Worm (Caenorhabditis elegans) whole organism, midembryonic: ENCODE measurements around the gene Y59E1A.4.

Source experiments
- T22C8.4 ChIP-seq: fragments of 200-800 bp; sonication (Bioruptor generic); IDR thresholded peaks from 2 replicates; pipeline ENCODE4 v1.3.6; 2022; ENCODE audit warnings: missing genetic modification characterization, missing compliant biosample characterization
- med-1 ChIP-seq: sonication (generic microtip); optimal IDR thresholded peaks from 2 replicates; lab custom pipeline; 2017; ENCODE audit warnings: missing genetic modification characterization, mild to moderate bottlenecking, missing compliant biosample characterization, antibody characterized with exemption, missing genetic modification reagents; ENCODE audit not compliant: insufficient read depth
- ref-1 ChIP-seq: fragments of 200-800 bp; sonication (Bioruptor generic); conservative IDR thresholded peaks from 2 replicates; pipeline ENCODE4 v1.3.6; 2022; ENCODE audit warnings: missing genetic modification reagents, missing genetic modification characterization, missing compliant biosample characterization
- ztf-23 ChIP-seq: fragments of 200-800 bp; sonication (Bioruptor generic); IDR thresholded peaks from 2 replicates; pipeline ENCODE4 v1.3.6; 2022; ENCODE audit warnings: missing genetic modification reagents, missing genetic modification characterization, missing compliant biosample characterization

DNA sequence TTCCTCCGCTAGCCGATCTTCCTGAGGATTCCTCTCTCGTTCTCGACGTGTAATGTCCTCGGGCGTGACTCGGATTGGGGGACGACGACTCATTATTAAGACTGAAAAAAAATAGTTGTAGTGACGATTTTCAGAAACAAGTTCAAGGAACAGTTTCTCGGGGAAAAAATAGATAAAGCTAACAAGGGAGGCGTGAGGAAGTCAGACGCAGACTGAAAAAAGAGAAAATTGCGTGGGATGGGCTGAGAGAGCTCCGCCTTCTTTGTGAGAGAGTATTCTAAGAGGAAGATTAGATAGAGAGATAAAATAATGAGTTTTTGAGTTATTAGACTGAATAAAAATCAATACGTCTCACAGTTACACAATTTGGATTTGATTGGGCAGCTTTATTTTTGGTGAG, 26.5 kb downstream of the Y59E1A.4 start, which contains the start of gene ZC53.1:
- no peak for TF ChIP-seq ztf-23 (GFP tag; lab: Robert Waterston, UW)
- TF ChIP-seq med-1 (GFP tag; lab: Kevin White, UChicago): no peak
- no peak for TF ChIP-seq T22C8.4 (GFP tag; lab: Robert Waterston, UW)
- TF ChIP-seq ref-1 (GFP tag; lab: Robert Waterston, UW): no peak
